Worm (Caenorhabditis elegans) whole organism, L2 larva: ENCODE measurements around the gene gpc-1.

ENCODE experiments used
- F13H6.1 ChIP-seq: sonication (generic microtip); optimal IDR thresholded peaks from 2 replicates; lab custom pipeline; 2016; ENCODE audit warnings: missing genetic modification characterization, missing compliant biosample characterization
- Y55F3AM.14 ChIP-seq: fragments of 200-800 bp; sonication (Bioruptor generic); optimal IDR thresholded peaks from 2 replicates; lab custom pipeline; 2018; ENCODE audit warnings: mild to moderate bottlenecking, missing genetic modification characterization, missing compliant biosample characterization
- aly-2 ChIP-seq: fragments of 150-350 bp; optimal IDR thresholded peaks from 2 replicates; lab custom pipeline; 2014; ENCODE audit warnings: missing biosample characterization, missing genetic modification characterization
- ama-1 ChIP-seq: fragments of 150-350 bp; optimal IDR thresholded peaks from 2 replicates; lab custom pipeline; 2018; ENCODE audit warnings: inconsistent platforms
- blmp-1 ChIP-seq: sonication (generic microtip); optimal IDR thresholded peaks from 2 replicates; lab custom pipeline; 2017; ENCODE audit warnings: missing genetic modification characterization, mild to moderate bottlenecking, missing compliant biosample characterization, antibody characterized with exemption, moderate library complexity; ENCODE audit not compliant: insufficient read depth
- ceh-16 ChIP-seq: fragments of 150-350 bp; optimal IDR thresholded peaks from 2 replicates; lab custom pipeline; 2014; ENCODE audit warnings: missing biosample characterization, missing genetic modification characterization
- ceh-82 ChIP-seq: fragments of 150-350 bp; optimal IDR thresholded peaks from 2 replicates; lab custom pipeline; 2014; ENCODE audit warnings: missing biosample characterization, missing genetic modification characterization
- dmd-4 ChIP-seq: sonication (generic microtip); optimal IDR thresholded peaks from 2 replicates; lab custom pipeline; 2017; ENCODE audit warnings: missing biosample characterization, missing genetic modification characterization
- egl-27 ChIP-seq: sonication (generic microtip); optimal IDR thresholded peaks from 3 replicates; lab custom pipeline; 2017; ENCODE audit warnings: missing biosample characterization, missing genetic modification reagents, missing genetic modification characterization
- elt-1 ChIP-seq: fragments of 150-350 bp; optimal IDR thresholded peaks from 2 replicates; lab custom pipeline; 2014; ENCODE audit warnings: missing biosample characterization, missing genetic modification characterization
- gmeb-1 ChIP-seq: fragments of 150-350 bp; optimal IDR thresholded peaks from 2 replicates; lab custom pipeline; 2014; ENCODE audit warnings: missing biosample characterization, missing genetic modification characterization
- lin-11 ChIP-seq: fragments of 150-350 bp; sonication (generic microtip); optimal IDR thresholded peaks from 2 replicates; lab custom pipeline; 2014; ENCODE audit warnings: missing biosample characterization, missing genetic modification characterization, inconsistent platforms, mixed read lengths
- lin-39 ChIP-seq: fragments of 150-350 bp; optimal IDR thresholded peaks from 2 replicates; lab custom pipeline; 2014; ENCODE audit warnings: missing biosample characterization, missing genetic modification reagents, missing genetic modification characterization
- lsy-2 ChIP-seq, 2 experiments: fragments of 150-350 bp in 1 of 2; sonication (generic microtip) in 1 of 2; optimal IDR thresholded peaks; 2 replicates each; lab custom pipeline; 2014 to 2017; ENCODE audit warnings: missing biosample characterization in 2 of 2, missing genetic modification characterization in 2 of 2
- mab-5 ChIP-seq: fragments of 150-350 bp; optimal IDR thresholded peaks from 2 replicates; lab custom pipeline; 2014; ENCODE audit warnings: missing biosample characterization, missing genetic modification characterization
- mdl-1 ChIP-seq, 2 experiments: fragments of 150-350 bp in 1 of 2; sonication (generic microtip) in 1 of 2; optimal IDR thresholded peaks; 2 replicates each; lab custom pipeline; 2017; ENCODE audit warnings: missing biosample characterization in 2 of 2, missing genetic modification characterization in 2 of 2
- nhr-11 ChIP-seq: fragments of 150-350 bp; optimal IDR thresholded peaks from 2 replicates; lab custom pipeline; 2014; ENCODE audit warnings: missing biosample characterization, missing genetic modification characterization
- nhr-12 ChIP-seq: fragments of 150-350 bp; optimal IDR thresholded peaks from 2 replicates; lab custom pipeline; 2014; ENCODE audit warnings: missing biosample characterization, missing genetic modification characterization
- nhr-129 ChIP-seq: fragments of 150-350 bp; optimal IDR thresholded peaks from 2 replicates; lab custom pipeline; 2014; ENCODE audit warnings: missing biosample characterization, missing genetic modification characterization
- nhr-21 ChIP-seq: fragments of 150-350 bp; optimal IDR thresholded peaks from 2 replicates; lab custom pipeline; 2014; ENCODE audit warnings: missing biosample characterization, missing genetic modification characterization
- nhr-23 ChIP-seq: fragments of 150-350 bp; optimal IDR thresholded peaks from 2 replicates; lab custom pipeline; 2014; ENCODE audit warnings: missing biosample characterization, missing genetic modification reagents, missing genetic modification characterization
- nhr-237 ChIP-seq: fragments of 150-350 bp; optimal IDR thresholded peaks from 2 replicates; lab custom pipeline; 2014; ENCODE audit warnings: missing biosample characterization, missing genetic modification characterization
- nhr-25 ChIP-seq: fragments of 150-350 bp; sonication (generic microtip); optimal IDR thresholded peaks from 3 replicates; lab custom pipeline; 2014; ENCODE audit warnings: missing biosample characterization, missing genetic modification characterization
- nhr-6 ChIP-seq: fragments of 150-350 bp; optimal IDR thresholded peaks from 2 replicates; lab custom pipeline; 2014; ENCODE audit warnings: missing biosample characterization, missing genetic modification characterization
- nhr-77 ChIP-seq: fragments of 150-350 bp; optimal IDR thresholded peaks from 2 replicates; lab custom pipeline; 2014; ENCODE audit warnings: missing biosample characterization, missing genetic modification characterization
- peb-1 ChIP-seq: fragments of 150-350 bp; optimal IDR thresholded peaks from 2 replicates; lab custom pipeline; 2014; ENCODE audit warnings: missing biosample characterization, missing genetic modification characterization
- sem-4 ChIP-seq: fragments of 150-350 bp; optimal IDR thresholded peaks from 2 replicates; lab custom pipeline; 2014; ENCODE audit warnings: missing biosample characterization, missing genetic modification reagents, missing genetic modification characterization
- sma-3 ChIP-seq: sonication (generic microtip); optimal IDR thresholded peaks from 2 replicates; lab custom pipeline; 2016; ENCODE audit warnings: missing genetic modification reagents, missing genetic modification characterization, missing compliant biosample characterization
- sma-9 ChIP-seq, 2 experiments: fragments of 150-350 bp in 1 of 2; sonication (generic microtip) in 1 of 2; optimal IDR thresholded peaks; 2 replicates each; lab custom pipeline; 2014 to 2016; ENCODE audit warnings: missing genetic modification characterization in 2 of 2, mild to moderate bottlenecking in 1 of 2, missing biosample characterization in 1 of 2, missing compliant biosample characterization in 1 of 2, missing genetic modification reagents in 1 of 2, moderate library complexity in 1 of 2
- snpc-4 ChIP-seq: fragments of 150-350 bp; optimal IDR thresholded peaks from 2 replicates; lab custom pipeline; 2014; ENCODE audit warnings: missing biosample characterization, missing genetic modification characterization
- unc-55 ChIP-seq: fragments of 150-350 bp; sonication (generic microtip); optimal IDR thresholded peaks from 3 replicates; lab custom pipeline; 2014; ENCODE audit warnings: missing biosample characterization, missing genetic modification reagents, missing genetic modification characterization
- unc-62 ChIP-seq: fragments of 150-350 bp; optimal IDR thresholded peaks from 2 replicates; lab custom pipeline; 2014; ENCODE audit warnings: missing biosample characterization, missing genetic modification reagents, missing genetic modification characterization
- ztf-1 ChIP-seq: fragments of 200-800 bp; sonication (Bioruptor generic); conservative IDR thresholded peaks from 2 replicates; pipeline ENCODE4 v1.3.6; 2022; ENCODE audit warnings: missing genetic modification characterization, missing compliant biosample characterization
- ztf-11 ChIP-seq: sonication (generic microtip); optimal IDR thresholded peaks from 2 replicates; lab custom pipeline; 2017; ENCODE audit warnings: missing biosample characterization, missing genetic modification characterization
- ztf-4 ChIP-seq: fragments of 150-350 bp; optimal IDR thresholded peaks from 2 replicates; lab custom pipeline; 2014; ENCODE audit warnings: missing biosample characterization, missing genetic modification characterization

Gene gpc-1

DNA sequence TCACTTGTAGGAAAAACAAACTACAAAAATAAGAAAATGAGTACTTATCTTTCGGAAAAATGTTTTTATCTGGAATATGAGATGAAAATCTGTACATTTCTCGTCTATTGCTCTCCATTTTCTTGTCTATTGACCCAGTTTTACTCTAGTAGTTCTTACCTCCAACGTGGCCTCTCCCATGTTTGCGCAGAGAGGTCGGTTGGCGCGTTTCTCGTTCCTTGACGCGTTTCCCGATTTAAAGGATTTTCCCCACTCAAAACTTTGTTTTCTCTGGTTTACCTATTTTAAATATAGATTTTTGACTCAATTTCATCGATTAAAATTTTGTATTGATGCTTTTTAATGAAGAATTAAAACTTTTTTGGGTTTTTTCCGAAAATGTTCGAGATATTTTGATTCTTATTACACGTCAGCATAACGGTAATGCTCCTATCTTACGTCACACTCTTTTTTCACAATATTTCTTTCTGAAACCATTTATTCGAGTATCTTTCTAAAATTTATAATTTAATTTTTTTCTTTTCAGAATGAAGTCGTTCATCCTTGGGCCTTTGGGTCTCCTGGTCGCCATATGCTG, 24.0 kb downstream of the gpc-1 start, which contains the start of gene T14G8.3 (continued):
- TF ChIP-seq lin-11 (tag; lab: Kevin White, UChicago) (no peak), blmp-1 (tag; lab: Kevin White, UChicago) (no peak), gmeb-1 (peak; percentile 46), nhr-12 (tag; lab: Kevin White, UChicago) (no peak), sma-9 (GFP tag; optimal IDR thresholded peaks at IDR 0.05; lab: Kevin White, UChicago) (peak; percentile 56), sma-9 (tag; optimal IDR thresholded peaks at IDR 0.05; lab: Kevin White, UChicago) (no peak), ceh-82 (no peak)
- TF ChIP-seq, all 48 proteins: peak for 13

DNA sequence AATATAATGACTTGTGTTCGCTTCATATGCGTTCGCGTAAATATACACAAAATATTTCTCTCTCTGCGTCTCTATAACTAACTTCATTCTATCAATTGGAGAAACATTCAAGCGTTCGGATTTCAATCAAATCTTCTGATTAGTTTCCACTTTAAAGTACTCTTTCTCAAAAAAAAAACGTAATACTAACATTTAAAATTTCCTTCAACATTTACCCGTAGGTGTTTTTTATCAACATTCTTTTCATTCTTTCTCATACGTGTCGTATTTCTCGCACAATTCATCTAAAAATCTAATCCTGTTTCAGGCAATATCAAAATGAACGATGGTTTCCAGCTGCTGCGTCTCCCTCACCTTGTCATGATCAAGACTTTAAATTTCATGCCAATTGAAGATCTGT, 27.1 kb downstream of the gpc-1 start, which contains the start of gene T14G8.2:
TSS of gene T14G8.2 (plus strand) at position 301 of the 400 bp plus-strand sequence.
- TF ChIP-seq ceh-82 (no peak), mdl-1 (tag; optimal IDR thresholded peaks at IDR 0.05; lab: Kevin White, UChicago) (no peak), sem-4 (tag; lab: Kevin White, UChicago) (no peak), nhr-77 (tag; lab: Kevin White, UChicago) (no peak), Y55F3AM.14 (GFP tag; lab: Kevin White, UChicago) (no peak), unc-62 (GFP tag; lab: Kevin White, UChicago) (no peak), ceh-16 (tag; lab: Kevin White, UChicago) (no peak)

DNA sequence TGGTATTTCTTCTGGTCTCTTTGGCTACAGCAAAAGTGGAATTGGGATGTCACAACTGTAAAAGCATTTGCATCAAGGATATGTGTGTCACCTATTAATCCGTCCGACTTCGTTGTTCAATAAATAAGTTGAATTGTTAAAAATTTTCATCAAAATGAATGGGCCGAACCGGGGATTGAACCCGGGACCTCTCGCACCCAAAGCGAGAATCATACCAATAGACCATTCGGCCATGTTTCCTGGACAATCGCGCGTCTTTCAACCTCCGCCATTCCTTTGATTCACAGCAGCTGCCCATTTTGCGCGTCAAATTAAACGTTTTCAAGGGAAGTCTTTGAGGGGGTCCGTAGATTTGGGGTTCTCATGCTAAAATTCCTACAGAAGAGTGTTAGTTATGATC, 30.1 kb downstream of the gpc-1 start:
- TF ChIP-seq dmd-4 = no peak
- TF ChIP-seq sma-3 (GFP tag; lab: Kevin White, UChicago) = no peak
- no peak for TF ChIP-seq aly-2 (tag; lab: Kevin White, UChicago)
- no peak for TF ChIP-seq F13H6.1 (tag; lab: Kevin White, UChicago)
- no peak for TF ChIP-seq nhr-25 (tag; lab: Kevin White, UChicago)
- no peak for TF ChIP-seq mdl-1 (tag; optimal IDR thresholded peaks at IDR 0.05; lab: Kevin White, UChicago)
- TF ChIP-seq unc-55 (GFP tag; lab: Kevin White, UChicago) = no peak
- TF ChIP-seq ceh-16 (tag; lab: Kevin White, UChicago) = no peak
- no peak for TF ChIP-seq nhr-21 (tag; lab: Kevin White, UChicago)

DNA sequence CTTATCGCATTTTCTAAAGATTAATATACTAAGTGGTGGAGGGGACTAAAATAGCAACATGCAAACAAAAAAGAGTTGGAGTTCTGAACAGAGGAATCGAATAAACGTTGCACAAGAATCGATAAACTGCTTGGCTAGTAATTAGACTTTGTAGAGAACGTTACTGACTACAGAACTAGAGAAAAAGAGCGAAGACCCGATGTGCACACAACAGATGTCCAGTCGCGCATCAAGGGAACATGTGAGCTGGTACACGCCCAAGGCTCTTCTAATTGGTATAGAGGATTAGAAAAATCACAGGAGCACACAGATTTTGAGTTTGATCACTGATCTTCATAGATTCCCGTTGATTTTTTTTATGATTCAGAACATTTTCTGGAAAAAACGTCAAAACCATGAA, 30.7 kb downstream of the gpc-1 start:
- no peak for TF ChIP-seq lsy-2 (tag; optimal IDR thresholded peaks at IDR 0.05; lab: Kevin White, UChicago)
- TF ChIP-seq unc-55 (GFP tag; lab: Kevin White, UChicago) = peak; percentile 25
- TF ChIP-seq egl-27 = no peak
- TF ChIP-seq, all 48 proteins: peak for 1

DNA sequence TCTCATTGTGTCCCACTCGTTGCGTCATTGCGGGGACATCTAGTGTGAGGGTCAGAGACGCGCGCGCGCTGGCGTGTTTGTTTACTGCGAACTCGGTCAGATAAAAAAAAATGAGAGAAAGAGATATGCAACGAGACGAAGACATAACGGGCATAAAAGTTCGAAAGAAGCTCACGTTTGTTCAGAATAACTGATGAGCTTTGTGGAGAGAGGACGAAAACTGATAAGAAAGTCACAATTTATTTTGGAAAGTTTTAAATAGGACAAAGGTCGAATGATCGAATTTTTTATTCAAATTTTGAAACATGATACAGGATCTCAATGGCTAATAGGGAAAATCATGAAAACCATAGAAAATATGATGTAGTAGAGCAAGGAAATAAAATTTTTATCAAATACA, 31.7 kb downstream of the gpc-1 start:
- TF ChIP-seq lin-39 (tag; lab: Kevin White, UChicago) = no peak
- no peak for TF ChIP-seq gmeb-1
- TF ChIP-seq nhr-237 (tag; lab: Kevin White, UChicago) = no peak
- peak; percentile 3 for TF ChIP-seq sma-9 (GFP tag; optimal IDR thresholded peaks at IDR 0.05; lab: Kevin White, UChicago)
- TF ChIP-seq sma-9 (tag; optimal IDR thresholded peaks at IDR 0.05; lab: Kevin White, UChicago) = no peak
- peak; percentile 21 for TF ChIP-seq F13H6.1 (tag; lab: Kevin White, UChicago)
- TF ChIP-seq mab-5 (tag; lab: Kevin White, UChicago) = no peak
- TF ChIP-seq nhr-11 (tag; lab: Kevin White, UChicago) = no peak
- TF ChIP-seq nhr-129 (tag; lab: Kevin White, UChicago) = peak; percentile 24
- TF ChIP-seq sma-3 (GFP tag; lab: Kevin White, UChicago) = no peak
- TF ChIP-seq sem-4 (tag; lab: Kevin White, UChicago) = no peak
- TF ChIP-seq snpc-4 (tag; lab: Kevin White, UChicago) = no peak
- TF ChIP-seq ama-1 (lab: Kevin White, UChicago) = no peak
- no peak for TF ChIP-seq aly-2 (tag; lab: Kevin White, UChicago)
- TF ChIP-seq peb-1 (tag; lab: Kevin White, UChicago) = no peak
- no peak for TF ChIP-seq ztf-1
- no peak for TF ChIP-seq blmp-1 (tag; lab: Kevin White, UChicago)
- no peak for TF ChIP-seq egl-27
- TF ChIP-seq, all 48 proteins: peak for 3

DNA sequence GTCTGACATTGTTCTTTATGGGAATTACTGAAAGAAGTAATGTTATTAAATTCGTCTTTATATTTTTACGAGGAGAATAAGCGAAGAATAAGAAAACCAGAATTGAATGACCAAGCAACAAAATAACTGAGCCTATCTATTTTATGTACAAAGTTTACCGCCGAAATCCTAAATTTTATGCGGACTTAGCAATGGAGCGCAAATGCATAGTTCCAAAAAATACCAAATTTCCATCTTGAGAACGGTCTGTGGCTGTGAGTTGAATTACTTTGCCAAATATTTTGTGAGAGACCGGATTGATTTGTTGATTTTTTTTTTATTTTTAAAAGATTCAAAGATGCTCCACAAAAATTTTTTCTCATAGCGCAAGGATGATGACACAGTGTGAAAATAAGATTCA, 32.2 kb downstream of the gpc-1 start, which contains the start of gene chd-3:
TSS of gene chd-3 (minus strand) at position 27 of the 400 bp plus-strand sequence.
- TF ChIP-seq F13H6.1 (tag; lab: Kevin White, UChicago) = no peak
- no peak for TF ChIP-seq nhr-25 (tag; lab: Kevin White, UChicago)
- TF ChIP-seq nhr-77 (tag; lab: Kevin White, UChicago) = no peak
- TF ChIP-seq nhr-237 (tag; lab: Kevin White, UChicago) = no peak
- TF ChIP-seq ztf-4 (tag; lab: Kevin White, UChicago) = no peak
- no peak for TF ChIP-seq nhr-129 (tag; lab: Kevin White, UChicago)
- no peak for TF ChIP-seq Y55F3AM.14 (GFP tag; lab: Kevin White, UChicago)
- TF ChIP-seq sem-4 (tag; lab: Kevin White, UChicago) = no peak
- no peak for TF ChIP-seq ztf-11 (tag; lab: Kevin White, UChicago)
- TF ChIP-seq sma-3 (GFP tag; lab: Kevin White, UChicago) = no peak
- no peak for TF ChIP-seq elt-1 (tag; lab: Kevin White, UChicago)
- TF ChIP-seq nhr-23 (tag; lab: Kevin White, UChicago) = no peak
- TF ChIP-seq gmeb-1 = no peak
- TF ChIP-seq nhr-6 (tag; lab: Kevin White, UChicago) = no peak
- no peak for TF ChIP-seq unc-62 (GFP tag; lab: Kevin White, UChicago)
- TF ChIP-seq nhr-11 (tag; lab: Kevin White, UChicago) = no peak
- TF ChIP-seq sma-9 (GFP tag; optimal IDR thresholded peaks at IDR 0.05; lab: Kevin White, UChicago) = no peak
- TF ChIP-seq sma-9 (tag; optimal IDR thresholded peaks at IDR 0.05; lab: Kevin White, UChicago) = no peak
